Worm (Caenorhabditis elegans) whole organism, young adult: ENCODE results near the gene F54B11.5.

Source experiments
- B0336.3 ChIP-seq: fragments of 200-800 bp; sonication (Bioruptor generic); IDR thresholded peaks from 2 replicates; pipeline ENCODE4 v1.3.6; 2022; ENCODE audit warnings: missing genetic modification characterization, missing compliant biosample characterization
- C06A6.2 ChIP-seq: fragments of 200-800 bp; sonication (Bioruptor generic); conservative IDR thresholded peaks from 2 replicates; pipeline ENCODE4 v1.3.6; 2022; ENCODE audit warnings: missing genetic modification characterization, missing compliant biosample characterization
- D2030.7 ChIP-seq: fragments of 200-800 bp; sonication (Bioruptor generic); IDR thresholded peaks from 2 replicates; pipeline ENCODE4 v1.3.6; 2022; ENCODE audit warnings: missing genetic modification reagents, missing genetic modification characterization, missing compliant biosample characterization
- F10E7.11 ChIP-seq: sonication (generic microtip); optimal IDR thresholded peaks from 2 replicates; lab custom pipeline; 2017; ENCODE audit warnings: mild to moderate bottlenecking, missing genetic modification characterization, moderate library complexity, missing compliant biosample characterization
- F23B12.7 ChIP-seq: sonication (generic microtip); optimal IDR thresholded peaks from 2 replicates; lab custom pipeline; 2017; ENCODE audit warnings: missing genetic modification characterization, mild to moderate bottlenecking, missing compliant biosample characterization, antibody characterized with exemption, moderate library complexity; ENCODE audit not compliant: insufficient read depth
- F37B4.10 ChIP-seq: fragments of 200-800 bp; sonication (Bioruptor generic); IDR thresholded peaks from 2 replicates; pipeline ENCODE4 v1.3.6; 2022; ENCODE audit warnings: missing genetic modification characterization, missing compliant biosample characterization
- T07F8.4 ChIP-seq: sonication (generic microtip); optimal IDR thresholded peaks from 2 replicates; lab custom pipeline; 2016; ENCODE audit warnings: mild to moderate bottlenecking, missing genetic modification characterization, moderate library complexity, missing compliant biosample characterization
- T26A5.8 ChIP-seq: sonication (generic microtip); optimal IDR thresholded peaks from 2 replicates; lab custom pipeline; 2016; ENCODE audit warnings: missing genetic modification characterization, missing compliant biosample characterization
- Y67H2A.10 ChIP-seq: fragments of 200-800 bp; sonication (Bioruptor generic); conservative IDR thresholded peaks from 2 replicates; pipeline ENCODE4 v1.3.6; 2022; ENCODE audit warnings: missing genetic modification reagents, missing genetic modification characterization, missing compliant biosample characterization
- Y79H2A.3 ChIP-seq: fragments of 200-800 bp; sonication (Bioruptor generic); conservative IDR thresholded peaks from 2 replicates; pipeline ENCODE4 v1.3.6; 2022; ENCODE audit warnings: missing genetic modification reagents, missing genetic modification characterization, missing compliant biosample characterization
- akir-1 ChIP-seq: fragments of 200-800 bp; sonication (Bioruptor generic); optimal IDR thresholded peaks from 2 replicates; lab custom pipeline; 2018; ENCODE audit warnings: mild to moderate bottlenecking, missing genetic modification characterization, moderate library complexity, missing compliant biosample characterization
- aptf-2 ChIP-seq: fragments of 200-800 bp; sonication (Bioruptor generic); conservative IDR thresholded peaks from 2 replicates; pipeline ENCODE4 v1.3.6; 2022; ENCODE audit warnings: missing genetic modification reagents, missing genetic modification characterization, missing compliant biosample characterization
- attf-3 ChIP-seq: fragments of 200-800 bp; sonication (Bioruptor generic); conservative IDR thresholded peaks from 2 replicates; pipeline ENCODE4 v1.3.6; 2022; ENCODE audit warnings: missing genetic modification reagents, missing genetic modification characterization, missing compliant biosample characterization
- bed-2 ChIP-seq: fragments of 200-800 bp; sonication (Bioruptor generic); IDR thresholded peaks from 2 replicates; pipeline ENCODE4 v1.3.6; 2022; ENCODE audit warnings: missing genetic modification reagents, missing genetic modification characterization, missing compliant biosample characterization
- cebp-1 ChIP-seq, 2 experiments: fragments of 200-800 bp in 1 of 2; sonication (Bioruptor generic) in 1 of 2; sonication (generic microtip) in 1 of 2; IDR thresholded peaks in 1 of 2; optimal IDR thresholded peaks in 1 of 2; 2 replicates each; pipeline versions ENCODE4 v1.3.6 to Lab custom; 2017 to 2022; ENCODE audit warnings: missing compliant biosample characterization in 2 of 2, missing genetic modification characterization in 2 of 2, mild to moderate bottlenecking in 1 of 2, missing genetic modification reagents in 1 of 2, moderate library complexity in 1 of 2
- ceh-27 ChIP-seq: fragments of 200-800 bp; sonication (Bioruptor generic); optimal IDR thresholded peaks from 2 replicates; lab custom pipeline; 2018; ENCODE audit warnings: mild to moderate bottlenecking, missing genetic modification characterization, moderate library complexity, missing compliant biosample characterization
- ceh-58 ChIP-seq: fragments of 200-800 bp; sonication (Bioruptor generic); IDR thresholded peaks from 2 replicates; pipeline ENCODE4 v1.3.6; 2022; ENCODE audit warnings: missing genetic modification characterization, missing compliant biosample characterization
- dpl-1 ChIP-seq: fragments of 150-350 bp; optimal IDR thresholded peaks from 2 replicates; lab custom pipeline; 2014; ENCODE audit warnings: missing biosample characterization, missing genetic modification reagents, missing genetic modification characterization
- efl-1 ChIP-seq: fragments of 150-350 bp; optimal IDR thresholded peaks from 2 replicates; lab custom pipeline; 2014; ENCODE audit warnings: missing biosample characterization, missing genetic modification reagents, missing genetic modification characterization
- egl-18 ChIP-seq: fragments of 200-800 bp; sonication (Bioruptor generic); IDR thresholded peaks from 2 replicates; pipeline ENCODE4 v1.3.6; 2022; ENCODE audit warnings: missing genetic modification reagents, missing genetic modification characterization, missing compliant biosample characterization
- gei-17 ChIP-seq: fragments of 200-800 bp; sonication (Bioruptor generic); optimal IDR thresholded peaks from 2 replicates; lab custom pipeline; 2018; ENCODE audit warnings: mild to moderate bottlenecking, missing genetic modification characterization, missing compliant biosample characterization
- him-1 ChIP-seq: sonication (generic microtip); optimal IDR thresholded peaks from 2 replicates; lab custom pipeline; 2016; ENCODE audit warnings: missing genotype, missing genetic modification reagents, missing genetic modification characterization, missing compliant biosample characterization
- lin-26 ChIP-seq: fragments of 200-800 bp; sonication (Bioruptor generic); IDR thresholded peaks from 2 replicates; pipeline ENCODE4 v1.3.6; 2022; ENCODE audit warnings: missing genetic modification reagents, missing genetic modification characterization, missing compliant biosample characterization
- lsl-1 ChIP-seq: fragments of 200-800 bp; sonication (Bioruptor generic); optimal IDR thresholded peaks from 2 replicates; lab custom pipeline; 2018; ENCODE audit warnings: mild to moderate bottlenecking, missing genetic modification characterization, moderate library complexity, missing compliant biosample characterization
- madf-8 ChIP-seq: fragments of 200-800 bp; sonication (Bioruptor generic); conservative IDR thresholded peaks from 2 replicates; pipeline ENCODE4 v1.3.6; 2022; ENCODE audit warnings: missing genetic modification reagents, missing genetic modification characterization, missing compliant biosample characterization
- nfya-1 ChIP-seq: sonication (generic microtip); optimal IDR thresholded peaks from 2 replicates; lab custom pipeline; 2017; ENCODE audit warnings: antibody characterized with exemption, missing compliant biosample characterization, missing genetic modification characterization, borderline replicate concordance; ENCODE audit not compliant: insufficient read depth
- nhr-120 ChIP-seq: fragments of 200-800 bp; sonication (Bioruptor generic); IDR thresholded peaks from 2 replicates; pipeline ENCODE4 v1.3.6; 2022; ENCODE audit warnings: missing genetic modification characterization, missing compliant biosample characterization
- nhr-27 ChIP-seq: fragments of 200-800 bp; sonication (Bioruptor generic); optimal IDR thresholded peaks from 2 replicates; lab custom pipeline; 2018; ENCODE audit warnings: mild to moderate bottlenecking, missing genetic modification characterization, moderate library complexity, missing compliant biosample characterization
- rcor-1 ChIP-seq: fragments of 200-800 bp; sonication (Bioruptor generic); IDR thresholded peaks from 2 replicates; pipeline ENCODE4 v1.3.6; 2022; ENCODE audit warnings: missing genetic modification reagents, missing genetic modification characterization, missing compliant biosample characterization
- rec-8 ChIP-seq, 2 experiments: sonication (generic microtip); optimal IDR thresholded peaks; 2 replicates each; lab custom pipeline; 2016; ENCODE audit warnings: mild to moderate bottlenecking in 2 of 2, missing genetic modification characterization in 2 of 2, missing genetic modification reagents in 2 of 2, missing genotype in 2 of 2, missing biosample characterization in 1 of 2, missing compliant biosample characterization in 1 of 2, moderate library complexity in 1 of 2
- somi-1 ChIP-seq: fragments of 200-800 bp; sonication (Bioruptor generic); optimal IDR thresholded peaks from 2 replicates; lab custom pipeline; 2018; ENCODE audit warnings: mild to moderate bottlenecking, missing genetic modification characterization, missing compliant biosample characterization
- zfh-2 ChIP-seq: fragments of 200-800 bp; sonication (Bioruptor generic); conservative IDR thresholded peaks from 2 replicates; pipeline ENCODE4 v1.3.6; 2022; ENCODE audit warnings: missing genetic modification reagents, missing genetic modification characterization, missing compliant biosample characterization
- ztf-18 ChIP-seq: sonication (generic microtip); optimal IDR thresholded peaks from 2 replicates; lab custom pipeline; 2016; ENCODE audit warnings: missing genotype, mild to moderate bottlenecking, missing genetic modification characterization, missing compliant biosample characterization
- ztf-28 ChIP-seq: fragments of 200-800 bp; sonication (Bioruptor generic); IDR thresholded peaks from 2 replicates; pipeline ENCODE4 v1.3.6; 2022; ENCODE audit warnings: missing genetic modification reagents, missing genetic modification characterization, missing compliant biosample characterization

Gene F54B11.5

DNA sequence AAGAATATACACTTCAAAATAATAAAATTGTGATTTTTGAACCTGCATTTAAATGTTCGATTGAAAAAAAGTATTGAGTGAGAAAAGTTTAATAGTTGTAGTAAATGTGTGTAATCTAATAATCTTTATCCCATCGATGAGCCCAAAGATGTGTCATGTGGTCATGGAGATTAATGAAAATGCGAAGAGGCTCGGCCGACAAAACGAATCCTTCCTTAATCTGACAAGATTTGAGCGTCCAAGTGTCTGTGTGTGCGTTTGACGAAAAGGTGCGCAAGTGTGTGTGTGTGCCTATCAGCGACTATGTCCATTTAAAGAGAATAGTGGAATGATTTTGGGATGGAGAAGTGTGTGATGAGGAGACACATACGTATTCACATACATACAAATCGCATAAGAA, 21.8 kb downstream of the F54B11.5 start (continued):
- no peak for TF ChIP-seq cebp-1 (GFP tag; IDR thresholded peaks at IDR 0.05; lab: Robert Waterston, UW)
- no peak for TF ChIP-seq cebp-1 (tag; optimal IDR thresholded peaks at IDR 0.05; lab: Kevin White, UChicago)
- no peak for TF ChIP-seq Y79H2A.3 (GFP tag; lab: Robert Waterston, UW)
- no peak for TF ChIP-seq F23B12.7 (tag; lab: Kevin White, UChicago)
- no peak for TF ChIP-seq attf-3
- no peak for TF ChIP-seq T07F8.4 (tag; lab: Kevin White, UChicago)
- TF ChIP-seq aptf-2 = no peak
- no peak for TF ChIP-seq bed-2 (GFP tag; lab: Robert Waterston, UW)

DNA sequence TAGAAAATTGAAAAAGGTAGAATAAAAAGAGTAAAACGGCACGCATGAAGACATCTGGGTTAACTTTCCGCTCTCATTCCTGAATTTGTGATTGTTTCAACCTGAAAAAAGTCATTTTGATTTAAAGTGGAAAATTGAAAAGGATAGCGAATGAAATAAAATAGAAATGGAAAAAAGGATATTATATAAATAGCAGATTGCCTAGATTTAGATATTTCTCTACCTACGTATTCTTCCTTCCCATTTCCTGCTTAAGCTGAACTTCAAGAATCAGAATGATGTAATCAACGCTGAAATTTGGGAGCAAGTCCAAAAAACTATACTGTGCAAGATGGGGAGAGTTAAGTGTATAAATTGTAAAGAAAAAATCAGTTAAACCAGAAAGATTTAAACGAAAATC, 26.0 kb downstream of the F54B11.5 start, which contains the start of gene R01E6.7:
R01E6.7 (minus strand) TSS at position 101 of the 400 bp plus-strand sequence.
- TF ChIP-seq efl-1 (GFP tag; lab: Kevin White, UChicago) (no peak), akir-1 (GFP tag; lab: Kevin White, UChicago) (no peak), F37B4.10 (GFP tag; lab: Robert Waterston, UW) (no peak), bed-2 (GFP tag; lab: Robert Waterston, UW) (no peak), him-1 (tag; lab: Kevin White, UChicago) (no peak), T26A5.8 (tag; lab: Kevin White, UChicago) (no peak), rec-8 (tag; optimal IDR thresholded peaks at IDR 0.05; lab: Kevin White, UChicago) (no peak)

DNA sequence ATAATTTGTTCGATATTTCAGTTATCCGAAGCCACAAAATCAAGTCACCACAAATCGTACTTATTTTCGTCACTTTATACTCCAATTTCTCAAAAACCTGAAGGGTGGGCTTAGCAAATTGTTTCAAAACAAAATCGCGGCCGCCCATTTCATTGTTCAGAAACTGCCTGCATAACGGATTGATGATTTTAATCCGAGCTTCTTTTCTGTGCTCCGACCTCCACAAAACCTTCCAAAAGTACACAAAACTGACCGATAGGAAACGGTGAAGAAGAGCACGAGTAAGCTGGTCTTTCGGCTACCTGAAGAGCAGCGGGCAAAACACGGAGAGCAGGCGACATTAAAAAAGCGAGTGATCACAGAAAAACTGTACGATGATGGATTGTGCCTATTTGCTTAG, 29.4 kb downstream of the F54B11.5 start, which contains the start of gene R01E6.2:
R01E6.2 (minus strand) TSS at position 101 of the 400 bp plus-strand sequence.
- no peak for TF ChIP-seq madf-8 (GFP tag; lab: Robert Waterston, UW)

DNA sequence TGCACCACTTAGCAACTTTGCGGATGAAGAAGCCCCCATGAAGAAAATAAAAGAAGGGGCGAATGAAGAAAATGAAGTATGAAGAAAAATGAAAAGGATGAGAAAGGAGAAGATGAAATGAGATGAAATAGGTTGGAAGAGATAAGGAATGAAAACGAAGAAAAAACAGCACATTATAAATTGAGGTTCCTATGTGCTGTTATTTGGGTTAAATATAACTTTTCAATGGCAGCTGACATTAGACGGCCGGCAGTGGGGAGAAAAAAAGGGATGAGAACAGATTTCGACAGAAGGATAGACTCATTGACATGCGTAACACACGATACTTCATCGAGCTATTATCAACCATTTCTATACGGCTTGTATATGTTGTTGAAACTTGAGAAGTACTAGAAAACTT, 33.9 kb downstream of the F54B11.5 start:
- no peak for TF ChIP-seq C06A6.2 (GFP tag; lab: Robert Waterston, UW)
- no peak for TF ChIP-seq gei-17
- no peak for TF ChIP-seq nhr-120 (GFP tag; lab: Robert Waterston, UW)
- TF ChIP-seq Y67H2A.10 (GFP tag; lab: Robert Waterston, UW) = no peak
- TF ChIP-seq lsl-1 (GFP tag; lab: Kevin White, UChicago) = no peak
- no peak for TF ChIP-seq B0336.3 (GFP tag; lab: Robert Waterston, UW)
- no peak for TF ChIP-seq ceh-58 (GFP tag; lab: Robert Waterston, UW)
- no peak for TF ChIP-seq F37B4.10 (GFP tag; lab: Robert Waterston, UW)
- no peak for TF ChIP-seq egl-18 (GFP tag; lab: Robert Waterston, UW)
- no peak for TF ChIP-seq F10E7.11 (tag; lab: Kevin White, UChicago)
- no peak for TF ChIP-seq rcor-1 (GFP tag; lab: Robert Waterston, UW)
- no peak for TF ChIP-seq nhr-27 (tag; lab: Kevin White, UChicago)
- TF ChIP-seq ceh-27 (GFP tag; lab: Kevin White, UChicago) = no peak
- TF ChIP-seq, all 124 proteins: peak for 0

DNA sequence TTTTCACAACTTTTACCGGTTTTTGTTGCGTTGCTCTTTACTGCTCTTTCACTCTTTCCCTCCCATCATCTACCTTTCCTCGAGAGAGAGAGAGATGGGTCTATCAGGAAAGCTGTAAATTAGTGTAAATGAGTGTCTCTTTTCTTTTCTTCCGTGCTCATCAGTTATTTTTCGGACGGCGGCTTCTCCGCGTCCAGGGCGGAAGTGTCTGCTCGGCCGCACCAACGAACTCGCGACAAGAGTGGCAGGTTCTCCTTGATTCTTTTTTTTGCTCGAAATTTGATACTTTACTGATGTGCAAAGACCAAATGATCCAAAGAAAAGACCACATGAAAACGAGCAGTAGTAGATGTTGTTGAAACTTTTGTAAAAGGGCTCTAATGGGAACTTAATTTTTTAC, 37.2 kb downstream of the F54B11.5 start:
- TF ChIP-seq somi-1 (GFP tag; lab: Kevin White, UChicago) (peak; percentile 7), efl-1 (GFP tag; lab: Kevin White, UChicago) (no peak)

DNA sequence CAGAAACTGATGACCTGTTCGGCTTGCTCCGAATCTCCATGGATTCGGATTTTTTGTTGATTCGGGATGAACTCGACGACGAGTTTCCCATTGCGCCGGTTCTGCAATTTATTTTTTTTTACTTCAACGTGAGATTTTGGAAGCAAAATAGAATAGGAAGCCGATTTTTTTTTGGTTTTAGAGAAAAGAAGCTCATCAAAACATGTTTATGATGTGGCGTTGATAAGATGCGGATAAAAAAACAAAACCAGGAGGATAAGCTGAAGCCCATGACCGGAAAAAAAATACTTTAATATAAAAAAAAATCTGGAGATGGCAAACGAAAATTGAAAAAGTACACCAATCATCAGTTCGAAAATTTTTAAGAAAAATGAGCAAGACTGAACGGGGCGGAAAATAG, 39.8 kb downstream of the F54B11.5 start, which contains the start of gene glb-20:
glb-20 (minus strand) TSS at position 101 of the 400 bp plus-strand sequence.
- TF ChIP-seq dpl-1 (GFP tag; lab: Kevin White, UChicago) (no peak), ztf-28 (GFP tag; lab: Robert Waterston, UW) (no peak), D2030.7 (GFP tag; lab: Robert Waterston, UW) (no peak), zfh-2 (GFP tag; lab: Robert Waterston, UW) (no peak), nfya-1 (no peak), F10E7.11 (tag; lab: Kevin White, UChicago) (no peak), lin-26 (GFP tag; lab: Robert Waterston, UW) (no peak), ztf-18 (tag; lab: Kevin White, UChicago) (no peak), bed-2 (GFP tag; lab: Robert Waterston, UW) (no peak)
